Comparison of ENCODE assay signal across 6 worm cellular contexts in genomic region chrIII:2652704-2653566, ce11.
TF ChIP-seq lines count a peak whose summit lies in the region.

No protein-coding gene starts in this region.

TF ChIP-seq in whole organism, L1 larva, 84 proteins besides CTCF, POLR2A, EP300 and RAD21:
- TF ChIP-seq nhr-77 (tag; optimal IDR thresholded peaks at IDR 0.05; lab: Kevin White, UChicago) (no peak), elt-2 (tag; optimal IDR thresholded peaks at IDR 0.05; lab: Kevin White, UChicago) (peak; percentile 73), lin-14 (GFP tag; optimal IDR thresholded peaks at IDR 0.05; lab: Kevin White, UChicago) (no peak)
TF ChIP-seq in whole organism, L1 larva: peak in this region for 1.

TF ChIP-seq in whole organism, L2 larva, 48 proteins besides CTCF, POLR2A, EP300 and RAD21:
- TF ChIP-seq R02D3.7 (tag; optimal IDR thresholded peaks at IDR 0.05; lab: Kevin White, UChicago), result no peak
- TF ChIP-seq nhr-129 (tag; optimal IDR thresholded peaks at IDR 0.05; lab: Kevin White, UChicago), result no peak
- TF ChIP-seq nhr-21 (tag; optimal IDR thresholded peaks at IDR 0.05; lab: Kevin White, UChicago), result no peak
- no peak for TF ChIP-seq unc-39 (tag; optimal IDR thresholded peaks at IDR 0.05; lab: Kevin White, UChicago)
- peak; percentile 32 for TF ChIP-seq F13H6.1 (tag; optimal IDR thresholded peaks at IDR 0.05; lab: Kevin White, UChicago)
- no peak for TF ChIP-seq sem-4 (tag; optimal IDR thresholded peaks at IDR 0.05; lab: Kevin White, UChicago)
- no peak for TF ChIP-seq ama-1 (optimal IDR thresholded peaks at IDR 0.05; lab: Kevin White, UChicago)
- TF ChIP-seq ZK546.5 (tag; optimal IDR thresholded peaks at IDR 0.05; lab: Kevin White, UChicago), result no peak
TF ChIP-seq in whole organism, L2 larva: peak in this region for 1.

TF ChIP-seq in whole organism, L3 larva, 47 proteins besides CTCF, POLR2A, EP300 and RAD21:
- TF ChIP-seq pqm-1 (tag; optimal IDR thresholded peaks at IDR 0.05; lab: Kevin White, UChicago) (peak; percentile 69), pha-4 (tag; optimal IDR thresholded peaks at IDR 0.05; lab: Kevin White, UChicago) (peak; percentile 57), hmg-11 (tag; optimal IDR thresholded peaks at IDR 0.05; lab: Kevin White, UChicago) (no peak), nfya-1 (tag; optimal IDR thresholded peaks at IDR 0.05; lab: Kevin White, UChicago; ENCODE audit: insufficient read depth) (no peak), elt-2 (tag; optimal IDR thresholded peaks at IDR 0.05; lab: Kevin White, UChicago) (peak; percentile 73)

TF ChIP-seq in whole organism, L4 larva, 104 proteins besides CTCF, POLR2A, EP300 and RAD21 (continues in another document):
- no peak for TF ChIP-seq snpc-4 (tag; optimal IDR thresholded peaks at IDR 0.05; lab: Kevin White, UChicago)
- no peak for TF ChIP-seq nhr-111 (GFP tag; optimal IDR thresholded peaks at IDR 0.05; lab: Kevin White, UChicago)
- TF ChIP-seq ceh-82 (tag; optimal IDR thresholded peaks at IDR 0.05; lab: Kevin White, UChicago), result no peak
- no peak for TF ChIP-seq lim-7 (GFP tag; IDR thresholded peaks at IDR 0.05; lab: Robert Waterston, UW)
- TF ChIP-seq daf-19 (GFP tag; conservative IDR thresholded peaks at IDR 0.05; lab: Robert Waterston, UW), result no peak
- no peak for TF ChIP-seq cey-2 (tag; optimal IDR thresholded peaks at IDR 0.05; lab: Kevin White, UChicago; ENCODE audit: borderline replicate concordance, insufficient read depth)
- no peak for TF ChIP-seq R02D3.7 (tag; optimal IDR thresholded peaks at IDR 0.05; lab: Kevin White, UChicago)
- TF ChIP-seq madf-5 (GFP tag; IDR thresholded peaks at IDR 0.05; lab: Robert Waterston, UW), result no peak
- TF ChIP-seq arid-1 (GFP tag; conservative IDR thresholded peaks at IDR 0.05; lab: Robert Waterston, UW), result no peak
- no peak for TF ChIP-seq T26A8.4 (GFP tag; IDR thresholded peaks at IDR 0.05; lab: Robert Waterston, UW)
- no peak for TF ChIP-seq skn-1 (tag; optimal IDR thresholded peaks at IDR 0.05; lab: Kevin White, UChicago)
- TF ChIP-seq nhr-76 (tag; optimal IDR thresholded peaks at IDR 0.05; lab: Kevin White, UChicago), result no peak
- TF ChIP-seq F37D6.2 (tag; optimal IDR thresholded peaks at IDR 0.05; lab: Kevin White, UChicago), result no peak
- no peak for TF ChIP-seq jun-1 (tag; optimal IDR thresholded peaks at IDR 0.05; lab: Kevin White, UChicago)
- TF ChIP-seq nhr-10 (tag; optimal IDR thresholded peaks at IDR 0.05; lab: Kevin White, UChicago), result no peak
- TF ChIP-seq nhr-237 (tag; optimal IDR thresholded peaks at IDR 0.05; lab: Kevin White, UChicago), result no peak
- no peak for TF ChIP-seq zfp-3 (GFP tag; conservative IDR thresholded peaks at IDR 0.05; lab: Robert Waterston, UW)
- no peak for TF ChIP-seq daf-16 (GFP tag; optimal IDR thresholded peaks at IDR 0.05; lab: Kevin White, UChicago)
- TF ChIP-seq daf-16 (tag; optimal IDR thresholded peaks at IDR 0.05; lab: Kevin White, UChicago), result peak; percentile 71
- no peak for TF ChIP-seq hif-1 (tag; optimal IDR thresholded peaks at IDR 0.05; lab: Kevin White, UChicago)
- no peak for TF ChIP-seq daf-12 (tag; optimal IDR thresholded peaks at IDR 0.05; lab: Kevin White, UChicago)
- no peak for TF ChIP-seq nhr-6 (tag; optimal IDR thresholded peaks at IDR 0.05; lab: Kevin White, UChicago)
- TF ChIP-seq ceh-28 (tag; optimal IDR thresholded peaks at IDR 0.05; lab: Kevin White, UChicago), result no peak
- no peak for TF ChIP-seq F26F4.8 (GFP tag; conservative IDR thresholded peaks at IDR 0.05; lab: Robert Waterston, UW)
- TF ChIP-seq ces-1 (GFP tag; optimal IDR thresholded peaks at IDR 0.05; lab: Kevin White, UChicago), result no peak
- TF ChIP-seq Y105C5A.15 (GFP tag; IDR thresholded peaks at IDR 0.05; lab: Robert Waterston, UW), result no peak
- no peak for TF ChIP-seq ZK337.2 (GFP tag; IDR thresholded peaks at IDR 0.05; lab: Robert Waterston, UW)

TF ChIP-seq in whole organism, late embryonic, 69 proteins besides CTCF, POLR2A, EP300 and RAD21:
- no peak for TF ChIP-seq unc-3 (GFP tag; conservative IDR thresholded peaks at IDR 0.05; lab: Robert Waterston, UW)
- no peak for TF ChIP-seq unc-3 (tag; optimal IDR thresholded peaks at IDR 0.05; lab: Kevin White, UChicago)
- TF ChIP-seq ceh-22 (tag; optimal IDR thresholded peaks at IDR 0.05; lab: Kevin White, UChicago), result no peak
- no peak for TF ChIP-seq ceh-19 (GFP tag; optimal IDR thresholded peaks at IDR 0.05; lab: Kevin White, UChicago)
- no peak for TF ChIP-seq tbx-7 (tag; optimal IDR thresholded peaks at IDR 0.05; lab: Kevin White, UChicago)
- no peak for TF ChIP-seq Y22D7AL.16 (tag; optimal IDR thresholded peaks at IDR 0.05; lab: Kevin White, UChicago)
- TF ChIP-seq elt-2 (tag; optimal IDR thresholded peaks at IDR 0.05; lab: Kevin White, UChicago), result peak; percentile 86
- TF ChIP-seq nhr-232 (tag; optimal IDR thresholded peaks at IDR 0.05; lab: Kevin White, UChicago), result no peak
- TF ChIP-seq ceh-2 (tag; optimal IDR thresholded peaks at IDR 0.05; lab: Kevin White, UChicago), result no peak

TF ChIP-seq in whole organism, young adult, 124 proteins besides CTCF, POLR2A, EP300 and RAD21:
- TF ChIP-seq rpc-1 (optimal IDR thresholded peaks at IDR 0.05; lab: Kevin White, UChicago) (no peak), rpc-1 (tag; optimal IDR thresholded peaks at IDR 0.05; lab: Kevin White, UChicago) (peak; percentile 54), egrh-3 (GFP tag; IDR thresholded peaks at IDR 0.05; lab: Robert Waterston, UW) (no peak), ceh-27 (GFP tag; optimal IDR thresholded peaks at IDR 0.05; lab: Kevin White, UChicago) (no peak), cebp-1 (GFP tag; IDR thresholded peaks at IDR 0.05; lab: Robert Waterston, UW) (no peak), cebp-1 (tag; optimal IDR thresholded peaks at IDR 0.05; lab: Kevin White, UChicago) (peak; percentile 11), tbp1 (GFP tag; optimal IDR thresholded peaks at IDR 0.05; lab: Kevin White, UChicago) (peak; percentile 76)
